Fruit fly (Drosophila melanogaster) whole organism, prepupa: Measurements from ENCODE around the gene CG12795.
A peak's percentile ranks its signal among the peaks of the same experiment; 100 is the strongest.

ENCODE experiments used
- Blimp-1 ChIP-seq: fragments of 200-800 bp; sonication (Bioruptor generic); optimal IDR thresholded peaks from 3 replicates; lab custom pipeline; 2017; ENCODE audit warnings: missing biosample characterization, missing genetic modification characterization, mild to moderate bottlenecking, moderate library complexity, missing genetic modification reagents
- CG10631 ChIP-seq: fragments of 200-800 bp; sonication (Bioruptor generic); optimal IDR thresholded peaks from 2 replicates; lab custom pipeline; 2016; ENCODE audit warnings: missing biosample characterization, missing genetic modification characterization
- CG10669 ChIP-seq: fragments of 200-800 bp; sonication (Bioruptor generic); optimal IDR thresholded peaks from 3 replicates; lab custom pipeline; 2018; ENCODE audit warnings: missing biosample characterization, mild to moderate bottlenecking, missing genetic modification characterization, moderate library complexity
- CG11294 ChIP-seq: fragments of 200-800 bp; sonication (Bioruptor generic); IDR thresholded peaks from 2 replicates; pipeline ENCODE4 v1.3.6; 2022; ENCODE audit warnings: missing biosample characterization, missing genetic modification characterization
- CG11762 ChIP-seq: fragments of 200-800 bp; sonication (Bioruptor generic); optimal IDR thresholded peaks from 3 replicates; lab custom pipeline; 2016; ENCODE audit warnings: missing biosample characterization, missing genetic modification characterization; ENCODE audit not compliant: insufficient read depth
- CG11902 ChIP-seq: fragments of 200-800 bp; sonication (Bioruptor generic); optimal IDR thresholded peaks from 3 replicates; lab custom pipeline; 2016; ENCODE audit warnings: missing biosample characterization, missing genetic modification characterization
- CG15336 ChIP-seq: fragments of 200-800 bp; sonication (Bioruptor generic); IDR thresholded peaks from 2 replicates; pipeline ENCODE4 v1.3.6; 2022; ENCODE audit warnings: missing biosample characterization, missing genetic modification characterization
- CG16779 ChIP-seq: fragments of 200-800 bp; sonication (Bioruptor generic); optimal IDR thresholded peaks from 3 replicates; lab custom pipeline; 2017; ENCODE audit warnings: missing biosample characterization, mild to moderate bottlenecking, missing genetic modification characterization
- CG3032 ChIP-seq: fragments of 200-800 bp; optimal IDR thresholded peaks from 2 replicates; lab custom pipeline; 2019; ENCODE audit warnings: missing biosample characterization, mild to moderate bottlenecking, missing genetic modification characterization, moderate library complexity
- CG31627 ChIP-seq: fragments of 200-800 bp; sonication (Bioruptor generic); optimal IDR thresholded peaks from 3 replicates; lab custom pipeline; 2016; ENCODE audit warnings: missing biosample characterization, missing genetic modification characterization
- CG32006 ChIP-seq: fragments of 200-800 bp; sonication (Bioruptor generic); optimal IDR thresholded peaks from 3 replicates; lab custom pipeline; 2017; ENCODE audit warnings: missing biosample characterization, mild to moderate bottlenecking, missing genetic modification characterization
- CG34406 ChIP-seq: fragments of 200-800 bp; sonication (Bioruptor generic); optimal IDR thresholded peaks from 3 replicates; lab custom pipeline; 2016; ENCODE audit warnings: missing biosample characterization, missing genetic modification characterization
- CG3919 ChIP-seq: fragments of 200-800 bp; sonication (Bioruptor generic); optimal IDR thresholded peaks from 3 replicates; lab custom pipeline; 2016; ENCODE audit warnings: missing biosample characterization, missing genetic modification characterization
- CG6163 ChIP-seq: fragments of 200-800 bp; sonication (Bioruptor generic); IDR thresholded peaks from 3 replicates; pipeline ENCODE4 v1.3.6; 2022; ENCODE audit warnings: missing biosample characterization, missing genetic modification characterization
- CG6276 ChIP-seq: fragments of 200-800 bp; sonication (Bioruptor generic); optimal IDR thresholded peaks from 2 replicates; lab custom pipeline; 2017; ENCODE audit warnings: missing biosample characterization, mild to moderate bottlenecking, missing genetic modification characterization
- CG6808 ChIP-seq: fragments of 200-800 bp; sonication (Bioruptor generic); optimal IDR thresholded peaks from 3 replicates; lab custom pipeline; 2017; ENCODE audit warnings: missing biosample characterization, missing genetic modification characterization, mild to moderate bottlenecking, moderate library complexity, missing genetic modification reagents
- CG6854 ChIP-seq: fragments of 200-800 bp; sonication (Bioruptor generic); optimal IDR thresholded peaks from 2 replicates; lab custom pipeline; 2017; ENCODE audit warnings: missing biosample characterization, mild to moderate bottlenecking, missing genetic modification characterization
- CG8119 ChIP-seq: fragments of 200-800 bp; sonication (Bioruptor generic); IDR thresholded peaks from 3 replicates; pipeline ENCODE4 v1.3.6; 2022; ENCODE audit warnings: missing biosample characterization, missing genetic modification characterization
- CG8319 ChIP-seq: fragments of 200-800 bp; sonication (Bioruptor generic); optimal IDR thresholded peaks from 3 replicates; lab custom pipeline; 2016; ENCODE audit warnings: missing biosample characterization, missing genetic modification characterization
- CG8632 ChIP-seq: fragments of 200-800 bp; sonication (Bioruptor generic); optimal IDR thresholded peaks from 3 replicates; lab custom pipeline; 2016; ENCODE audit warnings: missing biosample characterization, missing genetic modification characterization
- CG9139 ChIP-seq: fragments of 200-800 bp; sonication (Bioruptor generic); optimal IDR thresholded peaks from 3 replicates; lab custom pipeline; 2017; ENCODE audit warnings: missing biosample characterization, mild to moderate bottlenecking, missing genetic modification characterization
- Eip75B ChIP-seq: fragments of 200-800 bp; sonication (Bioruptor generic); optimal IDR thresholded peaks from 3 replicates; lab custom pipeline; 2016; ENCODE audit warnings: missing biosample characterization, missing genetic modification characterization
- Eip78C ChIP-seq: fragments of 200-800 bp; sonication (Bioruptor generic); peaks from one replicate; lab custom pipeline; 2016; ENCODE audit warnings: missing biosample characterization, missing genetic modification characterization
- Ets21C ChIP-seq: fragments of 200-800 bp; sonication (Bioruptor generic); optimal IDR thresholded peaks from 3 replicates; lab custom pipeline; 2016; ENCODE audit warnings: missing biosample characterization, missing genetic modification characterization
- Ets96B ChIP-seq: fragments of 200-800 bp; optimal IDR thresholded peaks from 2 replicates; lab custom pipeline; 2019; ENCODE audit warnings: missing biosample characterization, mild to moderate bottlenecking, missing genetic modification characterization, moderate library complexity
- Hr38 ChIP-seq: sonication (Bioruptor generic); optimal IDR thresholded peaks from 2 replicates; lab custom pipeline; 2016; ENCODE audit warnings: missing biosample characterization, missing genetic modification characterization
- Hr39 ChIP-seq: fragments of 200-800 bp; sonication (Bioruptor generic); optimal IDR thresholded peaks from 2 replicates; lab custom pipeline; 2016; ENCODE audit warnings: missing biosample characterization, missing genetic modification characterization
- Hr4 ChIP-seq: fragments of 200-800 bp; sonication (Bioruptor generic); optimal IDR thresholded peaks from 3 replicates; lab custom pipeline; 2016; ENCODE audit warnings: missing biosample characterization, missing genetic modification characterization
- Lpt ChIP-seq: fragments of 200-800 bp; sonication (Bioruptor generic); optimal IDR thresholded peaks from 3 replicates; lab custom pipeline; 2016; ENCODE audit warnings: missing biosample characterization, missing genetic modification characterization
- Met ChIP-seq: fragments of 200-800 bp; sonication (Bioruptor generic); optimal IDR thresholded peaks from 3 replicates; lab custom pipeline; 2016; ENCODE audit warnings: missing biosample characterization, missing genetic modification characterization
- OdsH ChIP-seq: fragments of 200-800 bp; sonication (Bioruptor generic); optimal IDR thresholded peaks from 3 replicates; lab custom pipeline; 2016; ENCODE audit warnings: missing biosample characterization, missing genetic modification characterization
- Smox ChIP-seq: fragments of 200-800 bp; sonication (Bioruptor generic); optimal IDR thresholded peaks from 3 replicates; lab custom pipeline; 2016; ENCODE audit warnings: missing biosample characterization, missing genetic modification characterization
- Sox102F ChIP-seq: fragments of 200-800 bp; sonication (Bioruptor generic); optimal IDR thresholded peaks from 2 replicates; lab custom pipeline; 2016; ENCODE audit warnings: missing biosample characterization, mild to moderate bottlenecking, missing genetic modification characterization
- Sox14 ChIP-seq: fragments of 200-800 bp; sonication (Bioruptor generic); optimal IDR thresholded peaks from 3 replicates; lab custom pipeline; 2016; ENCODE audit warnings: missing biosample characterization, missing genetic modification characterization
- achi ChIP-seq: fragments of 200-800 bp; sonication (Bioruptor generic); optimal IDR thresholded peaks from 3 replicates; lab custom pipeline; 2016; ENCODE audit warnings: missing biosample characterization, missing genetic modification characterization
- acj6 ChIP-seq: fragments of 200-800 bp; sonication (Bioruptor generic); optimal IDR thresholded peaks from 3 replicates; lab custom pipeline; 2016; ENCODE audit warnings: missing biosample characterization, missing genetic modification characterization
- cyc ChIP-seq: fragments of 200-800 bp; sonication (Bioruptor generic); optimal IDR thresholded peaks from 3 replicates; lab custom pipeline; 2016; ENCODE audit warnings: missing biosample characterization, missing genetic modification characterization
- dac ChIP-seq: fragments of 200-800 bp; sonication (Bioruptor generic); optimal IDR thresholded peaks from 2 replicates; lab custom pipeline; 2017; ENCODE audit warnings: missing biosample characterization, mild to moderate bottlenecking, missing genetic modification characterization
- dsx ChIP-seq: fragments of 200-800 bp; optimal IDR thresholded peaks from 3 replicates; lab custom pipeline; 2019; ENCODE audit warnings: missing biosample characterization, mild to moderate bottlenecking, missing genetic modification characterization, moderate library complexity; ENCODE audit not compliant: poor library complexity, severe bottlenecking
- eg ChIP-seq: fragments of 200-800 bp; sonication (Bioruptor generic); IDR thresholded peaks from 3 replicates; pipeline ENCODE4 v1.3.6; 2022; ENCODE audit warnings: missing biosample characterization, missing genetic modification characterization
- esn ChIP-seq: fragments of 200-800 bp; sonication (Bioruptor generic); optimal IDR thresholded peaks from 2 replicates; lab custom pipeline; 2016; ENCODE audit warnings: missing biosample characterization, mild to moderate bottlenecking, missing genetic modification characterization, moderate library complexity
- fkh ChIP-seq: fragments of 200-800 bp; sonication (Bioruptor generic); optimal IDR thresholded peaks from 3 replicates; lab custom pipeline; 2017; ENCODE audit warnings: missing biosample characterization, mild to moderate bottlenecking, missing genetic modification characterization, moderate library complexity
- lz ChIP-seq: fragments of 200-800 bp; sonication (Bioruptor generic); optimal IDR thresholded peaks from 3 replicates; lab custom pipeline; 2016; ENCODE audit warnings: missing biosample characterization, missing genetic modification characterization
- net ChIP-seq: fragments of 200-800 bp; sonication (Bioruptor generic); optimal IDR thresholded peaks from 3 replicates; lab custom pipeline; 2016; ENCODE audit warnings: missing biosample characterization, missing genetic modification characterization
- pdm3 ChIP-seq: fragments of 200-800 bp; sonication (Bioruptor generic); optimal IDR thresholded peaks from 3 replicates; lab custom pipeline; 2016; ENCODE audit warnings: missing biosample characterization, missing genetic modification characterization
- salr ChIP-seq, 2 experiments: fragments of 200-800 bp; sonication (Bioruptor generic); optimal IDR thresholded peaks; 3 replicates each; lab custom pipeline; 2016 to 2018; ENCODE audit warnings: missing biosample characterization in 2 of 2, missing genetic modification characterization in 2 of 2, mild to moderate bottlenecking in 1 of 2
- spab ChIP-seq: fragments of 200-800 bp; sonication (Bioruptor generic); optimal IDR thresholded peaks from 2 replicates; lab custom pipeline; 2017; ENCODE audit warnings: missing biosample characterization, mild to moderate bottlenecking, missing genetic modification characterization, missing genetic modification reagents
- ss ChIP-seq, 2 experiments: fragments of 200-800 bp; sonication (Bioruptor generic); optimal IDR thresholded peaks; 2 replicates in 1 of 2; 3 replicates in 1 of 2; lab custom pipeline; 2017 to 2018; ENCODE audit warnings: mild to moderate bottlenecking in 2 of 2, missing biosample characterization in 2 of 2, missing genetic modification characterization in 2 of 2, moderate library complexity in 1 of 2
- svp ChIP-seq: fragments of 200-800 bp; sonication (Bioruptor generic); peaks from one replicate; lab custom pipeline; 2016; ENCODE audit warnings: missing biosample characterization, missing genetic modification characterization
- vri ChIP-seq: fragments of 200-800 bp; sonication (Bioruptor generic); optimal IDR thresholded peaks from 3 replicates; lab custom pipeline; 2016; ENCODE audit warnings: missing biosample characterization, mild to moderate bottlenecking, missing genetic modification characterization

The CG12795 gene

DNA sequence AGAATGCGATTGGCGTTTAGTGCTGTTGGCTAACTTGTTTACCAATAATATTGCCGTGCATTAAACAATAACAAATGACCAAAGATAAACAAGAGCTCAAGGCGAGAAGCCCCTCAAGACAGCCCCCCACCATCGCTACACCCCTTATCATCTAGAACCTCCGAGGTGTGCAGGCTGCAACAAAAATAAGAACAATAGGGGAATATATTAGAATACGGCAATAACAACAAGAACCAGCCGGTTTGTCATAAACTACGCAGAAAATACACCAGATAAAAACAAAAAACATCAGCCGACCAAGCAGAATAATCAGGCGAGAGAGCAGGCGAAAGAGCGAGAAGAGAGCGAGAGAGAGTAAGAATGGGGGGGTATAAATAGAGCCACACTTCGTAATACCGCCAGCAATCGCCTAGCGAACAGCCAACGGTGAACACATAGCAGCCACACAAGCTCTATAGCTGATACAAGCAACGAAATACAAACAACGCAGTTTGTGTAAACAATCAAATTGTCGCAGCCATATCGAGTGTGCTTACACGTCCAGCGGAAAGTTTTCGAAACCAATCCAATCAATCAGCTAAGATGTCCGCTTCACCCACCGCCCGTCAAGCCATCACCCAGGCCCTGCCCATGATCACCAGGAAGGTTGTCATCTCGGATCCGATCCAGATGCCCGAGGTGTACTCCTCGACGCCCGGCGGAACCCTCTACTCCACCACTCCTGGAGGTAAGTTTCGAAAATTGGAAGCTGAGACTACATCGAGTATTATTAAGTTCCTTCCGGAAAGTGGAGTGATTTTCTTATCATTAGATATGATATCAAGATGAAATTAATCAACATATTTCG lies 26.0 kb downstream of the CG12795 start, which contains the start of gene Thor:
TSS of gene Thor (plus strand) at position 401 of the 847 bp plus-strand sequence.
- TF ChIP-seq CG6808 (GFP tag; lab: Kevin White, UChicago) (peak; percentile 44), CG11762 (GFP tag; lab: Kevin White, UChicago) (peak; percentile 40), Lpt (no peak), Ets21C (GFP tag; lab: Kevin White, UChicago) (no peak), pdm3 (GFP tag; lab: Kevin White, UChicago) (no peak), ss (GFP tag; optimal IDR thresholded peaks at IDR 0.05; lab: Kevin White, UChicago) (peak; percentile 47 to 56), dac (GFP tag; lab: Kevin White, UChicago) (no peak), net (GFP tag; lab: Kevin White, UChicago) (peak; percentile 45), Sox102F (GFP tag; lab: Kevin White, UChicago) (peak; percentile 49), achi (GFP tag; lab: Kevin White, UChicago) (no peak), Smox (GFP tag; lab: Kevin White, UChicago) (no peak), CG3032 (tag; lab: Kevin White, UChicago) (no peak), CG16779 (tag; lab: Kevin White, UChicago) (peak; percentile 62), CG31627 (GFP tag; lab: Kevin White, UChicago) (no peak), vri (GFP tag; lab: Kevin White, UChicago) (peak; percentile 79), esn (GFP tag; lab: Kevin White, UChicago) (peak; percentile 46), fkh (GFP tag; lab: Kevin White, UChicago) (peak; percentile 98), Eip78C (peak; percentile 79), Hr4 (GFP tag; lab: Kevin White, UChicago) (no peak), Hr38 (GFP tag; lab: Kevin White, UChicago) (no peak), salr (GFP tag; optimal IDR thresholded peaks at IDR 0.05; lab: Kevin White, UChicago) (peak in 1 of 2 experiments; percentile 8), CG3919 (GFP tag; lab: Kevin White, UChicago) (peak; percentile 49), Ets96B (tag; lab: Kevin White, UChicago) (no peak), OdsH (GFP tag; lab: Kevin White, UChicago) (no peak), CG11902 (no peak), CG8119 (GFP tag; lab: Robert Waterston, UW) (peak; percentile 47; the same call in 2 of the 3 replicates), CG6276 (GFP tag; lab: Kevin White, UChicago) (peak; percentile 1), CG6854 (GFP tag; lab: Kevin White, UChicago) (peak; percentile 30), svp (GFP tag; lab: Kevin White, UChicago) (peak; percentile 79), CG11294 (GFP tag; lab: Robert Waterston, UW) (peak; percentile 10; the same call in 1 of the 2 replicates), Eip75B (GFP tag; lab: Kevin White, UChicago) (peak; percentile 26), CG10669 (no peak), lz (GFP tag; lab: Kevin White, UChicago) (no peak), CG9139 (peak; percentile 79), Sox14 (GFP tag; lab: Kevin White, UChicago) (peak; percentile 11), dsx (GFP tag; lab: Kevin White, UChicago) (peak; percentile 57), Met (GFP tag; lab: Kevin White, UChicago) (peak; percentile 17), acj6 (GFP tag; lab: Kevin White, UChicago) (no peak), CG32006 (GFP tag; lab: Kevin White, UChicago) (no peak), Blimp-1 (GFP tag; lab: Kevin White, UChicago) (no peak), CG8319 (GFP tag; lab: Kevin White, UChicago) (peak; percentile 24), CG34406 (GFP tag; lab: Kevin White, UChicago) (no peak), spab (no peak), Hr39 (no peak), CG6163 (GFP tag; lab: Robert Waterston, UW) (peak; percentile 66), CG15336 (GFP tag; lab: Robert Waterston, UW) (peak; percentile 46), cyc (GFP tag; lab: Kevin White, UChicago) (no peak), CG10631 (GFP tag; lab: Kevin White, UChicago) (no peak), eg (GFP tag; lab: Robert Waterston, UW) (peak; percentile 71; the same call in 2 of the 3 replicates), CG8632 (GFP tag; lab: Kevin White, UChicago) (no peak)
